Fruit fly (Drosophila melanogaster) whole organism, prepupa: ENCODE data around the gene CG14270.

ENCODE experiments used
- CG10631 ChIP-seq: fragments of 200-800 bp; sonication (Bioruptor generic); optimal IDR thresholded peaks from 2 replicates; lab custom pipeline; 2016; ENCODE audit warnings: missing biosample characterization, missing genetic modification characterization
- CG10669 ChIP-seq: fragments of 200-800 bp; sonication (Bioruptor generic); optimal IDR thresholded peaks from 3 replicates; lab custom pipeline; 2018; ENCODE audit warnings: missing biosample characterization, mild to moderate bottlenecking, missing genetic modification characterization, moderate library complexity
- CG11294 ChIP-seq: fragments of 200-800 bp; sonication (Bioruptor generic); IDR thresholded peaks from 2 replicates; pipeline ENCODE4 v1.3.6; 2022; ENCODE audit warnings: missing biosample characterization, missing genetic modification characterization
- CG11762 ChIP-seq: fragments of 200-800 bp; sonication (Bioruptor generic); optimal IDR thresholded peaks from 3 replicates; lab custom pipeline; 2016; ENCODE audit warnings: missing biosample characterization, missing genetic modification characterization; ENCODE audit not compliant: insufficient read depth
- CG1621 ChIP-seq: fragments of 200-800 bp; sonication (Bioruptor generic); optimal IDR thresholded peaks from 3 replicates; lab custom pipeline; 2018; ENCODE audit warnings: missing biosample characterization, mild to moderate bottlenecking, missing genetic modification characterization
- CG16779 ChIP-seq: fragments of 200-800 bp; sonication (Bioruptor generic); optimal IDR thresholded peaks from 3 replicates; lab custom pipeline; 2017; ENCODE audit warnings: missing biosample characterization, mild to moderate bottlenecking, missing genetic modification characterization
- CG3032 ChIP-seq: fragments of 200-800 bp; optimal IDR thresholded peaks from 2 replicates; lab custom pipeline; 2019; ENCODE audit warnings: missing biosample characterization, mild to moderate bottlenecking, missing genetic modification characterization, moderate library complexity
- CG31627 ChIP-seq: fragments of 200-800 bp; sonication (Bioruptor generic); optimal IDR thresholded peaks from 3 replicates; lab custom pipeline; 2016; ENCODE audit warnings: missing biosample characterization, missing genetic modification characterization
- CG34406 ChIP-seq: fragments of 200-800 bp; sonication (Bioruptor generic); optimal IDR thresholded peaks from 3 replicates; lab custom pipeline; 2016; ENCODE audit warnings: missing biosample characterization, missing genetic modification characterization
- CG6163 ChIP-seq: fragments of 200-800 bp; sonication (Bioruptor generic); IDR thresholded peaks from 3 replicates; pipeline ENCODE4 v1.3.6; 2022; ENCODE audit warnings: missing biosample characterization, missing genetic modification characterization
- CG6276 ChIP-seq: fragments of 200-800 bp; sonication (Bioruptor generic); optimal IDR thresholded peaks from 2 replicates; lab custom pipeline; 2017; ENCODE audit warnings: missing biosample characterization, mild to moderate bottlenecking, missing genetic modification characterization
- CG8319 ChIP-seq: fragments of 200-800 bp; sonication (Bioruptor generic); optimal IDR thresholded peaks from 3 replicates; lab custom pipeline; 2016; ENCODE audit warnings: missing biosample characterization, missing genetic modification characterization
- CG8632 ChIP-seq: fragments of 200-800 bp; sonication (Bioruptor generic); optimal IDR thresholded peaks from 3 replicates; lab custom pipeline; 2016; ENCODE audit warnings: missing biosample characterization, missing genetic modification characterization
- Eip75B ChIP-seq: fragments of 200-800 bp; sonication (Bioruptor generic); optimal IDR thresholded peaks from 3 replicates; lab custom pipeline; 2016; ENCODE audit warnings: missing biosample characterization, missing genetic modification characterization
- Eip78C ChIP-seq: fragments of 200-800 bp; sonication (Bioruptor generic); peaks from one replicate; lab custom pipeline; 2016; ENCODE audit warnings: missing biosample characterization, missing genetic modification characterization
- Eip93F ChIP-seq: fragments of 200-800 bp; sonication (Bioruptor generic); optimal IDR thresholded peaks from 2 replicates; lab custom pipeline; 2016; ENCODE audit warnings: missing biosample characterization, mild to moderate bottlenecking, missing genetic modification characterization
- Ets21C ChIP-seq: fragments of 200-800 bp; sonication (Bioruptor generic); optimal IDR thresholded peaks from 3 replicates; lab custom pipeline; 2016; ENCODE audit warnings: missing biosample characterization, missing genetic modification characterization
- Ets96B ChIP-seq: fragments of 200-800 bp; optimal IDR thresholded peaks from 2 replicates; lab custom pipeline; 2019; ENCODE audit warnings: missing biosample characterization, mild to moderate bottlenecking, missing genetic modification characterization, moderate library complexity
- Hr38 ChIP-seq: sonication (Bioruptor generic); optimal IDR thresholded peaks from 2 replicates; lab custom pipeline; 2016; ENCODE audit warnings: missing biosample characterization, missing genetic modification characterization
- Hr39 ChIP-seq: fragments of 200-800 bp; sonication (Bioruptor generic); optimal IDR thresholded peaks from 2 replicates; lab custom pipeline; 2016; ENCODE audit warnings: missing biosample characterization, missing genetic modification characterization
- Met ChIP-seq: fragments of 200-800 bp; sonication (Bioruptor generic); optimal IDR thresholded peaks from 3 replicates; lab custom pipeline; 2016; ENCODE audit warnings: missing biosample characterization, missing genetic modification characterization
- OdsH ChIP-seq: fragments of 200-800 bp; sonication (Bioruptor generic); optimal IDR thresholded peaks from 3 replicates; lab custom pipeline; 2016; ENCODE audit warnings: missing biosample characterization, missing genetic modification characterization
- Smox ChIP-seq: fragments of 200-800 bp; sonication (Bioruptor generic); optimal IDR thresholded peaks from 3 replicates; lab custom pipeline; 2016; ENCODE audit warnings: missing biosample characterization, missing genetic modification characterization
- Sox102F ChIP-seq: fragments of 200-800 bp; sonication (Bioruptor generic); optimal IDR thresholded peaks from 2 replicates; lab custom pipeline; 2016; ENCODE audit warnings: missing biosample characterization, mild to moderate bottlenecking, missing genetic modification characterization
- Sox14 ChIP-seq: fragments of 200-800 bp; sonication (Bioruptor generic); optimal IDR thresholded peaks from 3 replicates; lab custom pipeline; 2016; ENCODE audit warnings: missing biosample characterization, missing genetic modification characterization
- Sox15 ChIP-seq: fragments of 200-800 bp; sonication (Bioruptor generic); optimal IDR thresholded peaks from 3 replicates; lab custom pipeline; 2016; ENCODE audit warnings: missing biosample characterization, missing genetic modification characterization
- achi ChIP-seq: fragments of 200-800 bp; sonication (Bioruptor generic); optimal IDR thresholded peaks from 3 replicates; lab custom pipeline; 2016; ENCODE audit warnings: missing biosample characterization, missing genetic modification characterization
- acj6 ChIP-seq: fragments of 200-800 bp; sonication (Bioruptor generic); optimal IDR thresholded peaks from 3 replicates; lab custom pipeline; 2016; ENCODE audit warnings: missing biosample characterization, missing genetic modification characterization
- cyc ChIP-seq: fragments of 200-800 bp; sonication (Bioruptor generic); optimal IDR thresholded peaks from 3 replicates; lab custom pipeline; 2016; ENCODE audit warnings: missing biosample characterization, missing genetic modification characterization
- dac ChIP-seq: fragments of 200-800 bp; sonication (Bioruptor generic); optimal IDR thresholded peaks from 2 replicates; lab custom pipeline; 2017; ENCODE audit warnings: missing biosample characterization, mild to moderate bottlenecking, missing genetic modification characterization
- dsx ChIP-seq: fragments of 200-800 bp; optimal IDR thresholded peaks from 3 replicates; lab custom pipeline; 2019; ENCODE audit warnings: missing biosample characterization, mild to moderate bottlenecking, missing genetic modification characterization, moderate library complexity; ENCODE audit not compliant: poor library complexity, severe bottlenecking
- esn ChIP-seq: fragments of 200-800 bp; sonication (Bioruptor generic); optimal IDR thresholded peaks from 2 replicates; lab custom pipeline; 2016; ENCODE audit warnings: missing biosample characterization, mild to moderate bottlenecking, missing genetic modification characterization, moderate library complexity
- fd59A ChIP-seq: fragments of 200-800 bp; sonication (Bioruptor generic); optimal IDR thresholded peaks from 2 replicates; lab custom pipeline; 2017; ENCODE audit warnings: missing biosample characterization, mild to moderate bottlenecking, missing genetic modification characterization, missing genetic modification reagents
- lz ChIP-seq: fragments of 200-800 bp; sonication (Bioruptor generic); optimal IDR thresholded peaks from 3 replicates; lab custom pipeline; 2016; ENCODE audit warnings: missing biosample characterization, missing genetic modification characterization
- pdm3 ChIP-seq: fragments of 200-800 bp; sonication (Bioruptor generic); optimal IDR thresholded peaks from 3 replicates; lab custom pipeline; 2016; ENCODE audit warnings: missing biosample characterization, missing genetic modification characterization
- ss ChIP-seq, 2 experiments: fragments of 200-800 bp; sonication (Bioruptor generic); optimal IDR thresholded peaks; 2 replicates in 1 of 2; 3 replicates in 1 of 2; lab custom pipeline; 2017 to 2018; ENCODE audit warnings: mild to moderate bottlenecking in 2 of 2, missing biosample characterization in 2 of 2, missing genetic modification characterization in 2 of 2, moderate library complexity in 1 of 2
- svp ChIP-seq: fragments of 200-800 bp; sonication (Bioruptor generic); peaks from one replicate; lab custom pipeline; 2016; ENCODE audit warnings: missing biosample characterization, missing genetic modification characterization
- topi ChIP-seq: fragments of 200-800 bp; sonication (Bioruptor generic); optimal IDR thresholded peaks from 3 replicates; lab custom pipeline; 2016; ENCODE audit warnings: missing biosample characterization, missing genetic modification characterization
- vri ChIP-seq: fragments of 200-800 bp; sonication (Bioruptor generic); optimal IDR thresholded peaks from 3 replicates; lab custom pipeline; 2016; ENCODE audit warnings: missing biosample characterization, mild to moderate bottlenecking, missing genetic modification characterization

CG14270 gene

dm6 chrX:3474476-3475439, 10.4 kb downstream of the CG14270 start, which contains the start of gene CG12206 (continued):
- TF ChIP-seq CG34406 (GFP tag; lab: Kevin White, UChicago) (peak; percentile 83), pdm3 (GFP tag; lab: Kevin White, UChicago) (peak; percentile 72), CG10669 (GFP tag; lab: Kevin White, UChicago) (peak; percentile 92), CG11762 (GFP tag; lab: Kevin White, UChicago) (peak; percentile 63), Eip78C (GFP tag; lab: Kevin White, UChicago) (peak; percentile 89), Met (GFP tag; lab: Kevin White, UChicago) (peak; percentile 22), topi (GFP tag; lab: Kevin White, UChicago) (peak; percentile 34), CG6276 (GFP tag; lab: Kevin White, UChicago) (peak; percentile 83), CG10631 (GFP tag; lab: Kevin White, UChicago) (peak; percentile 72), CG31627 (GFP tag; lab: Kevin White, UChicago) (no peak), Hr38 (GFP tag; lab: Kevin White, UChicago) (no peak), vri (GFP tag; lab: Kevin White, UChicago) (peak; percentile 37), fd59A (GFP tag; lab: Kevin White, UChicago) (peak; percentile 69), Eip93F (no peak), Sox15 (GFP tag; lab: Kevin White, UChicago) (peak; percentile 64), CG11294 (GFP tag; lab: Robert Waterston, UW) (no peak), CG16779 (tag; lab: Kevin White, UChicago) (peak; percentile 85), CG1621 (tag; lab: Kevin White, UChicago) (peak; percentile 82), svp (peak; percentile 72), cyc (peak; percentile 8), dsx (GFP tag; lab: Kevin White, UChicago) (peak; percentile 99), dac (GFP tag; lab: Kevin White, UChicago) (peak; percentile 30), Ets21C (GFP tag; lab: Kevin White, UChicago) (no peak), Eip75B (peak; percentile 50)

- peak; percentile 18 for TF ChIP-seq Hr39 (GFP tag; lab: Kevin White, UChicago)
- no peak for TF ChIP-seq acj6 (GFP tag; lab: Kevin White, UChicago)
- TF ChIP-seq Eip78C (GFP tag; lab: Kevin White, UChicago), result peak; percentile 71
- no peak for TF ChIP-seq Ets96B
- TF ChIP-seq CG34406 (GFP tag; lab: Kevin White, UChicago), result no peak
- peak; percentile 5 for TF ChIP-seq CG10669 (GFP tag; lab: Kevin White, UChicago)
- no peak for TF ChIP-seq CG8632
- no peak for TF ChIP-seq CG11762 (GFP tag; lab: Kevin White, UChicago)
- TF ChIP-seq CG3032 (tag; lab: Kevin White, UChicago), result no peak
- TF ChIP-seq esn (GFP tag; lab: Kevin White, UChicago), result peak; percentile 57
- TF ChIP-seq achi (GFP tag; lab: Kevin White, UChicago), result no peak
- no peak for TF ChIP-seq CG1621 (tag; lab: Kevin White, UChicago)
- TF ChIP-seq CG6276 (GFP tag; lab: Kevin White, UChicago), result no peak
- peak; percentile 37 for TF ChIP-seq Sox102F (GFP tag; lab: Kevin White, UChicago)
- peak; percentile 4 for TF ChIP-seq OdsH
- TF ChIP-seq ss (GFP tag; optimal IDR thresholded peaks at IDR 0.05; lab: Kevin White, UChicago), result peak in 1 of 2 experiments; percentile 10
- peak; percentile 20 for TF ChIP-seq cyc
- peak; percentile 55 for TF ChIP-seq Smox (GFP tag; lab: Kevin White, UChicago)
- no peak for TF ChIP-seq Sox14 (GFP tag; lab: Kevin White, UChicago)
- peak; percentile 30 for TF ChIP-seq topi (GFP tag; lab: Kevin White, UChicago)
- peak; percentile 34 for TF ChIP-seq Met (GFP tag; lab: Kevin White, UChicago)
- TF ChIP-seq lz (GFP tag; lab: Kevin White, UChicago), result peak; percentile 2
- TF ChIP-seq CG8319 (GFP tag; lab: Kevin White, UChicago), result no peak
- no peak for TF ChIP-seq CG6163 (GFP tag; lab: Robert Waterston, UW)
These were observed 11.5 kb downstream of the CG14270 start for dm6 chrX:3473636-3474035.
